Worm (Caenorhabditis elegans): ENCODE results near the gene srh-48.

DNA sequence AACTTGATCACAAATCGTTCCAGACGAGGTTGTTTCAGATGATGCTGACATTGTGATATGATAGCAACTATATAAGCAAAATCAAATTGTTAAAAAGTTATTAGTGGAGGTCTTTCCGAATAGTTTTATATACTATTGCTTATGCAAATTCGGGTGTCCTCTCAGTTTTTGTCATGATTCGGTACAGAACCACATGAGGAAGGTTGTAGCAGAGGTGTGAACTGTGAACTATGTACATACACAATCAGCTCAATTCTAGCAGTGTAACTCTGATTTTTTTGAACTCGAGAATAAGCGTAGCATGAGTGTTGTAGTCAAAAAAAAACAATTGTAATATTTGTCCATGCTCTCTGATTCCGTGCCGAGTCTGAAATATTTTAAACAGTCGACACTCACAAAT lies 23.2 kb downstream of the srh-48 start, which contains the start of gene Y51B9A.6:
- no peak for TF ChIP-seq ama-1 (optimal IDR thresholded peaks at IDR 0.05)
- no peak for TF ChIP-seq scrt-1 (GFP tag; IDR thresholded peaks at IDR 0.05)
- TF ChIP-seq tbx-37 (GFP tag; conservative IDR thresholded peaks at IDR 0.05), result no peak
- no peak for TF ChIP-seq tra-4 (tag; optimal IDR thresholded peaks at IDR 0.05)
- TF ChIP-seq tbx-11 (GFP tag; IDR thresholded peaks at IDR 0.05), result no peak
- no peak for TF ChIP-seq B0310.2 (tag; optimal IDR thresholded peaks at IDR 0.05)
- no peak for TF ChIP-seq flt-1 (GFP tag; IDR thresholded peaks at IDR 0.05)
- no peak for TF ChIP-seq ceh-13 (GFP tag; optimal IDR thresholded peaks at IDR 0.05)
- TF ChIP-seq hmg-4 (GFP tag; optimal IDR thresholded peaks at IDR 0.05), result no peak
- TF ChIP-seq pes-1 (GFP tag; IDR thresholded peaks at IDR 0.05), result no peak
- no peak for TF ChIP-seq F13C5.2 (tag; optimal IDR thresholded peaks at IDR 0.05)

Data from whole organism, early embryonic.